Fruit fly (Drosophila melanogaster): ENCODE measurements around the gene CG12985.

dm6 chrX:17877974-17878373 is 5.5 kb upstream of the CG12985 start:
- no peak for TF ChIP-seq CG8478 (optimal IDR thresholded peaks at IDR 0.05)
- TF ChIP-seq CTCF (optimal IDR thresholded peaks at IDR 0.05): no peak

All from S2 (cell line).